Worm (Caenorhabditis elegans) whole organism, young adult: ENCODE results near the gene C11G10.1.

Source experiments
- B0019.2 ChIP-seq: fragments of 200-800 bp; sonication (Bioruptor generic); conservative IDR thresholded peaks from 2 replicates; pipeline ENCODE4 v1.3.6; 2022; ENCODE audit warnings: missing genetic modification reagents, missing genetic modification characterization, missing compliant biosample characterization
- B0035.1 ChIP-seq: sonication (generic microtip); optimal IDR thresholded peaks from 2 replicates; lab custom pipeline; 2016; ENCODE audit warnings: missing genetic modification characterization, mild to moderate bottlenecking, missing compliant biosample characterization, missing genotype, missing genetic modification reagents
- B0261.1 ChIP-seq: sonication (generic microtip); optimal IDR thresholded peaks from 2 replicates; lab custom pipeline; 2016; ENCODE audit warnings: mild to moderate bottlenecking, missing genetic modification characterization, moderate library complexity, missing compliant biosample characterization
- C06A6.2 ChIP-seq: fragments of 200-800 bp; sonication (Bioruptor generic); conservative IDR thresholded peaks from 2 replicates; pipeline ENCODE4 v1.3.6; 2022; ENCODE audit warnings: missing genetic modification characterization, missing compliant biosample characterization
- D2030.7 ChIP-seq: fragments of 200-800 bp; sonication (Bioruptor generic); IDR thresholded peaks from 2 replicates; pipeline ENCODE4 v1.3.6; 2022; ENCODE audit warnings: missing genetic modification reagents, missing genetic modification characterization, missing compliant biosample characterization
- F22D6.2 ChIP-seq: sonication (generic microtip); optimal IDR thresholded peaks from 2 replicates; lab custom pipeline; 2016; ENCODE audit warnings: mild to moderate bottlenecking, missing genetic modification characterization, missing compliant biosample characterization
- F23B12.7 ChIP-seq: sonication (generic microtip); optimal IDR thresholded peaks from 2 replicates; lab custom pipeline; 2017; ENCODE audit warnings: missing genetic modification characterization, mild to moderate bottlenecking, missing compliant biosample characterization, antibody characterized with exemption, moderate library complexity; ENCODE audit not compliant: insufficient read depth
- T26A5.8 ChIP-seq: sonication (generic microtip); optimal IDR thresholded peaks from 2 replicates; lab custom pipeline; 2016; ENCODE audit warnings: missing genetic modification characterization, missing compliant biosample characterization
- Y53F4B.3 ChIP-seq: fragments of 200-800 bp; sonication (Bioruptor generic); IDR thresholded peaks from 2 replicates; pipeline ENCODE4 v1.3.6; 2022; ENCODE audit warnings: missing genetic modification reagents, missing genetic modification characterization, missing compliant biosample characterization
- Y53G8AR.9 ChIP-seq: fragments of 200-800 bp; sonication (Bioruptor generic); conservative IDR thresholded peaks from 2 replicates; pipeline ENCODE4 v1.3.6; 2022; ENCODE audit warnings: missing genetic modification reagents, missing genetic modification characterization, missing compliant biosample characterization
- Y56A3A.18 ChIP-seq: fragments of 200-800 bp; sonication (Bioruptor generic); IDR thresholded peaks from 2 replicates; pipeline ENCODE4 v1.3.6; 2022; ENCODE audit warnings: missing genetic modification reagents, missing genetic modification characterization, missing compliant biosample characterization
- Y67H2A.10 ChIP-seq: fragments of 200-800 bp; sonication (Bioruptor generic); conservative IDR thresholded peaks from 2 replicates; pipeline ENCODE4 v1.3.6; 2022; ENCODE audit warnings: missing genetic modification reagents, missing genetic modification characterization, missing compliant biosample characterization
- Y79H2A.3 ChIP-seq: fragments of 200-800 bp; sonication (Bioruptor generic); conservative IDR thresholded peaks from 2 replicates; pipeline ENCODE4 v1.3.6; 2022; ENCODE audit warnings: missing genetic modification reagents, missing genetic modification characterization, missing compliant biosample characterization
- aptf-3 ChIP-seq: fragments of 200-800 bp; sonication (Bioruptor generic); IDR thresholded peaks from 2 replicates; pipeline ENCODE4 v1.3.6; 2022; ENCODE audit warnings: missing genetic modification characterization, missing compliant biosample characterization
- attf-3 ChIP-seq: fragments of 200-800 bp; sonication (Bioruptor generic); conservative IDR thresholded peaks from 2 replicates; pipeline ENCODE4 v1.3.6; 2022; ENCODE audit warnings: missing genetic modification reagents, missing genetic modification characterization, missing compliant biosample characterization
- bed-2 ChIP-seq: fragments of 200-800 bp; sonication (Bioruptor generic); IDR thresholded peaks from 2 replicates; pipeline ENCODE4 v1.3.6; 2022; ENCODE audit warnings: missing genetic modification reagents, missing genetic modification characterization, missing compliant biosample characterization
- ceh-40 ChIP-seq: fragments of 200-800 bp; sonication (Bioruptor generic); IDR thresholded peaks from 2 replicates; pipeline ENCODE4 v1.3.6; 2022; ENCODE audit warnings: missing genetic modification characterization, missing compliant biosample characterization
- ceh-58 ChIP-seq: fragments of 200-800 bp; sonication (Bioruptor generic); IDR thresholded peaks from 2 replicates; pipeline ENCODE4 v1.3.6; 2022; ENCODE audit warnings: missing genetic modification characterization, missing compliant biosample characterization
- chd-7 ChIP-seq: sonication (generic microtip); optimal IDR thresholded peaks from 2 replicates; lab custom pipeline; 2016; ENCODE audit warnings: mild to moderate bottlenecking, missing genetic modification characterization, moderate library complexity, missing compliant biosample characterization
- die-1 ChIP-seq: sonication (generic microtip); optimal IDR thresholded peaks from 2 replicates; lab custom pipeline; 2016; ENCODE audit warnings: missing genotype, mild to moderate bottlenecking, missing genetic modification characterization, missing compliant biosample characterization
- dox-1 ChIP-seq: fragments of 200-800 bp; sonication (Bioruptor generic); IDR thresholded peaks from 2 replicates; pipeline ENCODE4 v1.3.6; 2022; ENCODE audit warnings: missing genetic modification reagents, missing genetic modification characterization, missing compliant biosample characterization
- egl-18 ChIP-seq: fragments of 200-800 bp; sonication (Bioruptor generic); IDR thresholded peaks from 2 replicates; pipeline ENCODE4 v1.3.6; 2022; ENCODE audit warnings: missing genetic modification reagents, missing genetic modification characterization, missing compliant biosample characterization
- egl-44 ChIP-seq: fragments of 200-800 bp; sonication (Bioruptor generic); IDR thresholded peaks from 2 replicates; pipeline ENCODE4 v1.3.6; 2022; ENCODE audit warnings: missing genetic modification reagents, missing genetic modification characterization, missing compliant biosample characterization
- egrh-3 ChIP-seq: fragments of 200-800 bp; sonication (Bioruptor generic); IDR thresholded peaks from 2 replicates; pipeline ENCODE4 v1.3.6; 2022; ENCODE audit warnings: missing genetic modification reagents, missing genetic modification characterization, missing compliant biosample characterization
- ekl-4 ChIP-seq: fragments of 200-800 bp; sonication (Bioruptor generic); IDR thresholded peaks from 2 replicates; pipeline ENCODE4 v1.3.6; 2022; ENCODE audit warnings: missing genetic modification reagents, missing genetic modification characterization, missing compliant biosample characterization
- gei-17 ChIP-seq: fragments of 200-800 bp; sonication (Bioruptor generic); optimal IDR thresholded peaks from 2 replicates; lab custom pipeline; 2018; ENCODE audit warnings: mild to moderate bottlenecking, missing genetic modification characterization, missing compliant biosample characterization
- hlh-26 ChIP-seq: fragments of 200-800 bp; sonication (Bioruptor generic); conservative IDR thresholded peaks from 2 replicates; pipeline ENCODE4 v1.3.6; 2022; ENCODE audit warnings: missing genetic modification reagents, missing genetic modification characterization, missing compliant biosample characterization
- hmg-1.2 ChIP-seq: fragments of 200-800 bp; sonication (Bioruptor generic); IDR thresholded peaks from 2 replicates; pipeline ENCODE4 v1.3.6; 2022; ENCODE audit warnings: missing genetic modification reagents, missing genetic modification characterization, missing compliant biosample characterization
- hsf-1 ChIP-seq: fragments of 200-800 bp; sonication (Bioruptor generic); IDR thresholded peaks from 2 replicates; pipeline ENCODE4 v1.3.6; 2022; ENCODE audit warnings: missing genetic modification reagents, missing genetic modification characterization, missing compliant biosample characterization
- let-526 ChIP-seq: fragments of 200-800 bp; sonication (Bioruptor generic); IDR thresholded peaks from 2 replicates; pipeline ENCODE4 v1.3.6; 2022; ENCODE audit warnings: missing genetic modification reagents, missing genetic modification characterization, missing compliant biosample characterization
- let-607 ChIP-seq, 2 experiments: fragments of 200-800 bp in 1 of 2; sonication (Bioruptor generic) in 1 of 2; sonication (generic microtip) in 1 of 2; optimal IDR thresholded peaks; 2 replicates each; lab custom pipeline; 2016 to 2018; ENCODE audit warnings: mild to moderate bottlenecking in 2 of 2, missing compliant biosample characterization in 2 of 2, missing genetic modification characterization in 2 of 2, moderate library complexity in 2 of 2, missing genotype in 1 of 2
- lin-40 ChIP-seq: sonication (generic microtip); optimal IDR thresholded peaks from 2 replicates; lab custom pipeline; 2016; ENCODE audit warnings: missing genetic modification characterization, mild to moderate bottlenecking, missing compliant biosample characterization, missing genotype, missing genetic modification reagents
- lsl-1 ChIP-seq: fragments of 200-800 bp; sonication (Bioruptor generic); optimal IDR thresholded peaks from 2 replicates; lab custom pipeline; 2018; ENCODE audit warnings: mild to moderate bottlenecking, missing genetic modification characterization, moderate library complexity, missing compliant biosample characterization
- lsy-27 ChIP-seq: sonication (generic microtip); optimal IDR thresholded peaks from 2 replicates; lab custom pipeline; 2017; ENCODE audit warnings: missing genetic modification characterization, mild to moderate bottlenecking, missing compliant biosample characterization, antibody characterized with exemption, missing genotype, borderline replicate concordance; ENCODE audit not compliant: insufficient read depth
- madf-3 ChIP-seq: fragments of 200-800 bp; sonication (Bioruptor generic); IDR thresholded peaks from 2 replicates; pipeline ENCODE4 v1.3.6; 2022; ENCODE audit warnings: missing genetic modification reagents, missing genetic modification characterization, missing compliant biosample characterization
- mcd-1 ChIP-seq: fragments of 200-800 bp; sonication (Bioruptor generic); IDR thresholded peaks from 2 replicates; pipeline ENCODE4 v1.3.6; 2022; ENCODE audit warnings: missing genetic modification reagents, missing genetic modification characterization, missing compliant biosample characterization
- nfya-1 ChIP-seq: sonication (generic microtip); optimal IDR thresholded peaks from 2 replicates; lab custom pipeline; 2017; ENCODE audit warnings: antibody characterized with exemption, missing compliant biosample characterization, missing genetic modification characterization, borderline replicate concordance; ENCODE audit not compliant: insufficient read depth
- rcor-1 ChIP-seq: fragments of 200-800 bp; sonication (Bioruptor generic); IDR thresholded peaks from 2 replicates; pipeline ENCODE4 v1.3.6; 2022; ENCODE audit warnings: missing genetic modification reagents, missing genetic modification characterization, missing compliant biosample characterization
- repo-1 ChIP-seq: sonication (generic microtip); optimal IDR thresholded peaks from 2 replicates; lab custom pipeline; 2017; ENCODE audit warnings: mild to moderate bottlenecking, missing genetic modification characterization, missing compliant biosample characterization
- snpc-1.1 ChIP-seq: sonication (generic microtip); optimal IDR thresholded peaks from 2 replicates; lab custom pipeline; 2017; ENCODE audit warnings: missing genetic modification characterization, mild to moderate bottlenecking, missing compliant biosample characterization, antibody characterized with exemption, moderate library complexity, missing genotype, missing genetic modification reagents; ENCODE audit not compliant: insufficient read depth
- snpc-4 ChIP-seq, 5 experiments: fragments of 150-350 bp in 1 of 5; sonication (generic microtip) in 4 of 5; optimal IDR thresholded peaks; 2 replicates each; lab custom pipeline; 2014 to 2018; ENCODE audit warnings: missing genetic modification characterization in 5 of 5, missing biosample characterization in 3 of 5, antibody characterized with exemption in 2 of 5, mild to moderate bottlenecking in 2 of 5, missing compliant biosample characterization in 2 of 5, missing genotype in 2 of 5, moderate library complexity in 2 of 5, missing genetic modification reagents in 1 of 5
- somi-1 ChIP-seq: fragments of 200-800 bp; sonication (Bioruptor generic); optimal IDR thresholded peaks from 2 replicates; lab custom pipeline; 2018; ENCODE audit warnings: mild to moderate bottlenecking, missing genetic modification characterization, missing compliant biosample characterization
- tbp1 ChIP-seq: fragments of 200-800 bp; sonication (Bioruptor generic); optimal IDR thresholded peaks from 2 replicates; lab custom pipeline; 2018; ENCODE audit warnings: mild to moderate bottlenecking, missing genetic modification characterization, missing compliant biosample characterization
- unc-62 ChIP-seq: fragments of 150-350 bp; optimal IDR thresholded peaks from 2 replicates; lab custom pipeline; 2014; ENCODE audit warnings: missing biosample characterization, missing genetic modification reagents, missing genetic modification characterization
- zim-3 ChIP-seq: sonication (generic microtip); optimal IDR thresholded peaks from 2 replicates; lab custom pipeline; 2017; ENCODE audit warnings: mild to moderate bottlenecking, missing genetic modification characterization, moderate library complexity, missing compliant biosample characterization
- ztf-18 ChIP-seq: sonication (generic microtip); optimal IDR thresholded peaks from 2 replicates; lab custom pipeline; 2016; ENCODE audit warnings: missing genotype, mild to moderate bottlenecking, missing genetic modification characterization, missing compliant biosample characterization
- ztf-3 ChIP-seq: fragments of 200-800 bp; sonication (Bioruptor generic); optimal IDR thresholded peaks from 2 replicates; lab custom pipeline; 2018; ENCODE audit warnings: mild to moderate bottlenecking, missing genetic modification characterization, missing compliant biosample characterization

C11G10.1 gene

DNA sequence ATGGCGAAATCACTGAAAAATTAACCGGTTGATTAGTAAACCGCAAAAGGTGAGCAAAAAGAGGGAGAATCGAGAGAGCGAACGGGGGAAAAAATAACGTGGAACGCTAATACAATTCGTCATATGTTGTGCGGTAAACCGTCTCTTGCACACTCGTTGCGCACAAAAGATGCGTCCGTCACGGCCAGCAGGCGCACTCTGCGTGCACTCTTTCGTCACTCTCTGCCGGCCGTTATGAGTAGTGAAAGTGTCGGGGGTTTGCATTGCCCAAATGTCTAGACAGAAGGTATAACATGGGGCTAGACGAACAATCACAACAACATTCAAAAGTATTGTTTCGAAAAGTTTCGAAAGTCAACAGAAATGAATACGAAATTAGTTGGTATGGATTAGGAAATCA is 22.9 kb upstream of the C11G10.1 start, which contains the start of gene pkhm-2:
pkhm-2 (minus strand) TSS at position 12 of the 400 bp plus-strand sequence.
- no peak for TF ChIP-seq snpc-4 (GFP tag; optimal IDR thresholded peaks at IDR 0.05; lab: Kevin White, UChicago)
- TF ChIP-seq snpc-4 (tag; optimal IDR thresholded peaks at IDR 0.05; lab: Kevin White, UChicago) = peak; percentile 73 to 88 (median 77)
- peak; percentile 69; the same call in 1 of the 2 replicates for TF ChIP-seq let-526
- peak; percentile 76 for TF ChIP-seq repo-1 (tag; lab: Kevin White, UChicago)
- TF ChIP-seq bed-2 (GFP tag; lab: Robert Waterston, UW) = 0 out of 2 replicates have a peak, but pooled peaks have one; percentile 15
- no peak for TF ChIP-seq Y67H2A.10 (GFP tag; lab: Robert Waterston, UW)
- TF ChIP-seq egrh-3 (GFP tag; lab: Robert Waterston, UW) = no peak
- peak; percentile 93 for TF ChIP-seq lin-40
- peak; percentile 85 for TF ChIP-seq ekl-4 (GFP tag; lab: Robert Waterston, UW)
- peak; percentile 40 for TF ChIP-seq snpc-1.1 (tag; lab: Kevin White, UChicago)
- TF ChIP-seq C06A6.2 = peak; percentile 70; the same call in 1 of the 2 replicates
- peak; percentile 98 for TF ChIP-seq ztf-18 (tag; lab: Kevin White, UChicago)
- no peak for TF ChIP-seq madf-3 (GFP tag; lab: Robert Waterston, UW)
- TF ChIP-seq chd-7 (tag; lab: Kevin White, UChicago) = peak; percentile 75
- TF ChIP-seq nfya-1 (tag; lab: Kevin White, UChicago) = no peak
- peak; percentile 60 to 73 for TF ChIP-seq let-607 (tag; optimal IDR thresholded peaks at IDR 0.05; lab: Kevin White, UChicago)
- TF ChIP-seq T26A5.8 = no peak
- no peak for TF ChIP-seq D2030.7 (GFP tag; lab: Robert Waterston, UW)
- no peak for TF ChIP-seq Y53F4B.3
- no peak for TF ChIP-seq ceh-58 (GFP tag; lab: Robert Waterston, UW)
- peak; percentile 69 for TF ChIP-seq F23B12.7 (tag; lab: Kevin White, UChicago)
- TF ChIP-seq unc-62 (GFP tag; lab: Kevin White, UChicago) = no peak
- TF ChIP-seq tbp1 (GFP tag; lab: Kevin White, UChicago) = peak; percentile 57
- no peak for TF ChIP-seq hlh-26 (GFP tag; lab: Robert Waterston, UW)
- no peak for TF ChIP-seq Y79H2A.3 (GFP tag; lab: Robert Waterston, UW)
- TF ChIP-seq hmg-1.2 = peak; percentile 61
- no peak for TF ChIP-seq lsl-1 (GFP tag; lab: Kevin White, UChicago)
- no peak for TF ChIP-seq B0019.2 (GFP tag; lab: Robert Waterston, UW)
- TF ChIP-seq ceh-40 (GFP tag; lab: Robert Waterston, UW) = no peak
- TF ChIP-seq hsf-1 (GFP tag; lab: Robert Waterston, UW) = no peak
- TF ChIP-seq gei-17 = peak; percentile 84
- TF ChIP-seq ztf-3 = peak; percentile 17
- TF ChIP-seq die-1 (tag; lab: Kevin White, UChicago) = no peak
- TF ChIP-seq F22D6.2 (tag; lab: Kevin White, UChicago) = peak; percentile 6
- TF ChIP-seq egl-18 (GFP tag; lab: Robert Waterston, UW) = peak; percentile 88
- TF ChIP-seq rcor-1 (GFP tag; lab: Robert Waterston, UW) = peak; percentile 76
- TF ChIP-seq zim-3 (tag; lab: Kevin White, UChicago) = no peak
- peak; percentile 79; the same call in 1 of the 2 replicates for TF ChIP-seq egl-44 (GFP tag; lab: Robert Waterston, UW)
- peak; percentile 83 for TF ChIP-seq mcd-1 (GFP tag; lab: Robert Waterston, UW)
- TF ChIP-seq lsy-27 (tag; lab: Kevin White, UChicago) = no peak
- peak; percentile 92 for TF ChIP-seq dox-1 (GFP tag; lab: Robert Waterston, UW)
- TF ChIP-seq Y53G8AR.9 (GFP tag; lab: Robert Waterston, UW) = peak; percentile 80
- no peak for TF ChIP-seq somi-1 (GFP tag; lab: Kevin White, UChicago)
- no peak for TF ChIP-seq B0035.1 (tag; lab: Kevin White, UChicago)
- TF ChIP-seq aptf-3 (GFP tag; lab: Robert Waterston, UW) = no peak
- TF ChIP-seq B0261.1 (tag; lab: Kevin White, UChicago) = peak; percentile 22
- TF ChIP-seq attf-3 (GFP tag; lab: Robert Waterston, UW) = 0 out of 2 replicates have a peak, but pooled peaks have one; percentile 50
- TF ChIP-seq Y56A3A.18 (GFP tag; lab: Robert Waterston, UW) = no peak
